Worm (Caenorhabditis elegans): ENCODE measurements around the gene sre-44.

Gene sre-44

ce11 chrII:13949290-13949689 is at the start of gene sre-44:
TSS of gene sre-44 (plus strand) at chrII:13949590.
- TF ChIP-seq B0261.1 (tag; optimal IDR thresholded peaks at IDR 0.05) (no peak), nhr-80 (tag; optimal IDR thresholded peaks at IDR 0.05) (no peak), egrh-3 (GFP tag; IDR thresholded peaks at IDR 0.05) (no peak), ccch-3 (GFP tag; optimal IDR thresholded peaks at IDR 0.05) (no peak), mel-28 (tag; optimal IDR thresholded peaks at IDR 0.05; ENCODE audit: borderline replicate concordance) (no peak), F22D6.2 (tag; optimal IDR thresholded peaks at IDR 0.05) (no peak)

ce11 chrII:13899777-13900176 is 49.6 kb upstream of the sre-44 start:
- no peak for TF ChIP-seq akir-1 (GFP tag; optimal IDR thresholded peaks at IDR 0.05)

- TF ChIP-seq F37B4.10 (GFP tag; IDR thresholded peaks at IDR 0.05) (no peak), ama-1 (optimal IDR thresholded peaks at IDR 0.05) (no peak), ama-1 (GFP tag; optimal IDR thresholded peaks at IDR 0.05) (no peak), hrde-1 (tag; optimal IDR thresholded peaks at IDR 0.05; ENCODE audit: borderline replicate concordance) (no peak), dpff-1 (tag; optimal IDR thresholded peaks at IDR 0.05) (no peak), mes-4 (tag; optimal IDR thresholded peaks at IDR 0.05) (no peak), C17E4.6 (GFP tag; IDR thresholded peaks at IDR 0.05) (no peak), let-607 (tag; optimal IDR thresholded peaks at IDR 0.05) (no peak), sdz-38 (tag; optimal IDR thresholded peaks at IDR 0.05) (no peak), F52B5.7 (tag; optimal IDR thresholded peaks at IDR 0.05) (no peak), ztf-22 (GFP tag; optimal IDR thresholded peaks at IDR 0.05) (no peak), Y95B8A.8 (GFP tag; IDR thresholded peaks at IDR 0.05) (no peak), mxl-1 (tag; optimal IDR thresholded peaks at IDR 0.05) (no peak), lin-35 (GFP tag; optimal IDR thresholded peaks at IDR 0.05) (no peak), F55B11.4 (tag; optimal IDR thresholded peaks at IDR 0.05; ENCODE audit: borderline replicate concordance, insufficient read depth) (no peak), madf-6 (GFP tag; IDR thresholded peaks at IDR 0.05) (no peak), nhr-120 (GFP tag; IDR thresholded peaks at IDR 0.05) (no peak), chd-7 (tag; optimal IDR thresholded peaks at IDR 0.05) (no peak), unc-62 (GFP tag; optimal IDR thresholded peaks at IDR 0.05) (no peak), mel-28 (tag; optimal IDR thresholded peaks at IDR 0.05; ENCODE audit: borderline replicate concordance) (no peak), hsf-1 (GFP tag; IDR thresholded peaks at IDR 0.05) (no peak)
Measured at ce11 chrII:13902014-13902413, 47.4 kb upstream of the sre-44 start, which contains the start of gene W02B8.1. TSS of gene W02B8.1 (minus strand) at chrII:13902114.

ce11 chrII:13903482-13903881 is 45.9 kb upstream of the sre-44 start:
- TF ChIP-seq lin-35 (GFP tag; optimal IDR thresholded peaks at IDR 0.05) (peak in 1 of 3 experiments; percentile 31), F37B4.10 (GFP tag; IDR thresholded peaks at IDR 0.05) (no peak), pbrm-1 (GFP tag; IDR thresholded peaks at IDR 0.05) (no peak)

ce11 chrII:13907615-13908014 is 41.8 kb upstream of the sre-44 start:
- no peak for TF ChIP-seq madf-10 (tag; optimal IDR thresholded peaks at IDR 0.05)
- TF ChIP-seq nfyb-1 (GFP tag; IDR thresholded peaks at IDR 0.05): 0 out of 2 replicates have a peak, but pooled peaks have one; percentile 40
- TF ChIP-seq ztf-25 (GFP tag; IDR thresholded peaks at IDR 0.05): no peak

- no peak for TF ChIP-seq K12H6.12 (tag; optimal IDR thresholded peaks at IDR 0.05)
- TF ChIP-seq aptf-3 (GFP tag; IDR thresholded peaks at IDR 0.05): no peak
- peak; percentile 57 for TF ChIP-seq mcd-1 (GFP tag; IDR thresholded peaks at IDR 0.05)
- no peak for TF ChIP-seq gei-17 (GFP tag; optimal IDR thresholded peaks at IDR 0.05)
- no peak for TF ChIP-seq nfyb-1 (GFP tag; IDR thresholded peaks at IDR 0.05)
- TF ChIP-seq attf-6 (GFP tag; IDR thresholded peaks at IDR 0.05): no peak
- TF ChIP-seq ztf-22 (GFP tag; optimal IDR thresholded peaks at IDR 0.05): no peak
- TF ChIP-seq F55B11.4 (tag; optimal IDR thresholded peaks at IDR 0.05; ENCODE audit: borderline replicate concordance, insufficient read depth): no peak
- TF ChIP-seq egrh-3 (GFP tag; IDR thresholded peaks at IDR 0.05): no peak
- no peak for TF ChIP-seq ets-4 (GFP tag; optimal IDR thresholded peaks at IDR 0.05)
- TF ChIP-seq hlh-12 (tag; optimal IDR thresholded peaks at IDR 0.05): no peak
- no peak for TF ChIP-seq snpc-4 (GFP tag; optimal IDR thresholded peaks at IDR 0.05)
- peak; percentile 5 to 54 (median 37) for TF ChIP-seq snpc-4 (tag; optimal IDR thresholded peaks at IDR 0.05)
- TF ChIP-seq ceh-27 (GFP tag; optimal IDR thresholded peaks at IDR 0.05): peak; percentile 37
- no peak for TF ChIP-seq atf-7 (tag; optimal IDR thresholded peaks at IDR 0.05)
- no peak for TF ChIP-seq unc-62 (GFP tag; optimal IDR thresholded peaks at IDR 0.05)
Measured at ce11 chrII:13908592-13908991, 40.8 kb upstream of the sre-44 start, which contains the start of gene citk-1. TSS of gene citk-1 (plus strand) at chrII:13908914.

All from whole organism, young adult.